Fruit fly (Drosophila melanogaster): ENCODE results near the gene CG13465.

- TF ChIP-seq Mnt (GFP tag; optimal IDR thresholded peaks at IDR 0.05) (no peak), Clk (GFP tag; optimal IDR thresholded peaks at IDR 0.05) (no peak)
Measured at dm6 chr3L:14957033-14957328, 12.8 kb upstream of the CG13465 start.

Data from whole organism, adult.